Worm (Caenorhabditis elegans) whole organism, L2 larva: ENCODE results near the gene str-156.

Experiments used
- F13H6.1 ChIP-seq: sonication (generic microtip); optimal IDR thresholded peaks from 2 replicates; lab custom pipeline; 2016; ENCODE audit warnings: missing genetic modification characterization, missing compliant biosample characterization
- R02D3.7 ChIP-seq: fragments of 150-350 bp; optimal IDR thresholded peaks from 2 replicates; lab custom pipeline; 2014; ENCODE audit warnings: missing biosample characterization, missing genetic modification characterization
- blmp-1 ChIP-seq: sonication (generic microtip); optimal IDR thresholded peaks from 2 replicates; lab custom pipeline; 2017; ENCODE audit warnings: missing genetic modification characterization, mild to moderate bottlenecking, missing compliant biosample characterization, antibody characterized with exemption, moderate library complexity; ENCODE audit not compliant: insufficient read depth
- elt-3 ChIP-seq: sonication (generic microtip); optimal IDR thresholded peaks from 2 replicates; lab custom pipeline; 2017; ENCODE audit warnings: missing biosample characterization, missing genetic modification characterization
- lsy-2 ChIP-seq, 2 experiments: fragments of 150-350 bp in 1 of 2; sonication (generic microtip) in 1 of 2; optimal IDR thresholded peaks; 2 replicates each; lab custom pipeline; 2014 to 2017; ENCODE audit warnings: missing biosample characterization in 2 of 2, missing genetic modification characterization in 2 of 2
- mdl-1 ChIP-seq, 2 experiments: fragments of 150-350 bp in 1 of 2; sonication (generic microtip) in 1 of 2; optimal IDR thresholded peaks; 2 replicates each; lab custom pipeline; 2017; ENCODE audit warnings: missing biosample characterization in 2 of 2, missing genetic modification characterization in 2 of 2
- nhr-10 ChIP-seq: sonication (generic microtip); optimal IDR thresholded peaks from 2 replicates; lab custom pipeline; 2017; ENCODE audit warnings: missing biosample characterization, missing genetic modification characterization
- nhr-25 ChIP-seq: fragments of 150-350 bp; sonication (generic microtip); optimal IDR thresholded peaks from 3 replicates; lab custom pipeline; 2014; ENCODE audit warnings: missing biosample characterization, missing genetic modification characterization
- skn-1 ChIP-seq: sonication (generic microtip); optimal IDR thresholded peaks from 2 replicates; lab custom pipeline; 2017; ENCODE audit warnings: missing biosample characterization, missing genetic modification characterization
- unc-62 ChIP-seq: fragments of 150-350 bp; optimal IDR thresholded peaks from 2 replicates; lab custom pipeline; 2014; ENCODE audit warnings: missing biosample characterization, missing genetic modification reagents, missing genetic modification characterization
- ztf-1 ChIP-seq: fragments of 200-800 bp; sonication (Bioruptor generic); conservative IDR thresholded peaks from 2 replicates; pipeline ENCODE4 v1.3.6; 2022; ENCODE audit warnings: missing genetic modification characterization, missing compliant biosample characterization

DNA sequence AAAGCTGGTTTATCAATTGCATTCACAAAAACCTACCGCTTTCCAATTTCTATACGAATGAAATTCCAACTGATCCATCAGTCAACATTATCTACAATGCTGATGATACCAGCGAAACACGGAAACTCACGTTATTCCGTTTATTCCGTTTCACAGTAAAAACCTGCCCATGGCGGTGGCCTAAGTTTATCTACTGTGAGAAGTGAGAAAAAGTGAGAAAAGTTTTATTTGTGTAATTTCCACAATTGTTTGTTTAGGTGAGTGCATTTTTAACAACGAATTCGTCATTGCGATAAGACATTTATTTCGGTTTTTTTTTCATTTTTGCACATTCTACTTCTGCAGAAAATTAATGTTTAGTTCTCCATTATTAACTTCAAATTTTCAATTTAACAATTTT lies 16.9 kb downstream of the str-156 start, which contains the start of gene Y9C9A.8:
- TF ChIP-seq unc-62 (GFP tag; lab: Kevin White, UChicago) (no peak), mdl-1 (tag; optimal IDR thresholded peaks at IDR 0.05; lab: Kevin White, UChicago) (no peak), elt-3 (tag; lab: Kevin White, UChicago) (no peak), nhr-10 (tag; lab: Kevin White, UChicago) (no peak), skn-1 (tag; lab: Kevin White, UChicago) (no peak), ztf-1 (GFP tag; lab: Robert Waterston, UW) (no peak), R02D3.7 (tag; lab: Kevin White, UChicago) (no peak), blmp-1 (tag; lab: Kevin White, UChicago) (no peak), lsy-2 (tag; optimal IDR thresholded peaks at IDR 0.05; lab: Kevin White, UChicago) (no peak), nhr-25 (tag; lab: Kevin White, UChicago) (no peak), F13H6.1 (tag; lab: Kevin White, UChicago) (no peak)
